Worm (Caenorhabditis elegans) whole organism, mixed stage, embryonic: ENCODE data around the gene Y69A2AR.22.

Experiments
- blmp-1 ChIP-seq: fragments of 150-350 bp; optimal IDR thresholded peaks from 2 replicates; lab custom pipeline; 2014; ENCODE audit warnings: missing biosample characterization, missing genetic modification characterization
- ceh-83 ChIP-seq: fragments of 200-800 bp; sonication (Bioruptor generic); optimal IDR thresholded peaks from 2 replicates; lab custom pipeline; 2018; ENCODE audit warnings: mild to moderate bottlenecking, missing genetic modification characterization, missing compliant biosample characterization
- flh-1 ChIP-seq: fragments of 200-800 bp; sonication (Bioruptor generic); optimal IDR thresholded peaks from 2 replicates; lab custom pipeline; 2018; ENCODE audit warnings: mild to moderate bottlenecking, missing genetic modification characterization, moderate library complexity, missing compliant biosample characterization
- lsy-2 ChIP-seq: fragments of 150-350 bp; optimal IDR thresholded peaks from 2 replicates; lab custom pipeline; 2014; ENCODE audit warnings: missing biosample characterization, missing genetic modification characterization
- nhr-12 ChIP-seq: fragments of 150-350 bp; optimal IDR thresholded peaks from 2 replicates; lab custom pipeline; 2014; ENCODE audit warnings: missing biosample characterization, missing genetic modification characterization
- nhr-2 ChIP-seq: fragments of 150-350 bp; optimal IDR thresholded peaks from 2 replicates; lab custom pipeline; 2014; ENCODE audit warnings: missing biosample characterization, missing genetic modification characterization
- nhr-76 ChIP-seq: sonication (generic microtip); optimal IDR thresholded peaks from 2 replicates; lab custom pipeline; 2017; ENCODE audit warnings: missing biosample characterization, missing genetic modification characterization
- pha-4 ChIP-seq: fragments of 150-350 bp; optimal IDR thresholded peaks from 2 replicates; lab custom pipeline; 2018; ENCODE audit warnings: missing biosample characterization, missing genetic modification reagents, missing genetic modification characterization
- sptf-1 ChIP-seq: sonication (generic microtip); optimal IDR thresholded peaks from 2 replicates; lab custom pipeline; 2017; ENCODE audit warnings: mild to moderate bottlenecking, missing genetic modification characterization, moderate library complexity, missing compliant biosample characterization
- unc-39 ChIP-seq: fragments of 150-350 bp; optimal IDR thresholded peaks from 2 replicates; lab custom pipeline; 2014; ENCODE audit warnings: missing biosample characterization, missing genetic modification characterization

ce11 chrIV:2463311-2463710 is 44.4 kb downstream of the Y69A2AR.22 start, which contains the start of gene cdh-10:
- TF ChIP-seq flh-1 (GFP tag; lab: Kevin White, UChicago) (no peak), blmp-1 (tag; lab: Kevin White, UChicago) (no peak), unc-39 (tag; lab: Kevin White, UChicago) (no peak), nhr-2 (tag; lab: Kevin White, UChicago) (no peak), nhr-12 (no peak), lsy-2 (tag; lab: Kevin White, UChicago) (no peak), pha-4 (tag; lab: Kevin White, UChicago) (no peak), nhr-76 (tag; lab: Kevin White, UChicago) (no peak), ceh-83 (GFP tag; lab: Kevin White, UChicago) (no peak), sptf-1 (tag; lab: Kevin White, UChicago) (no peak)
